Worm (Caenorhabditis elegans): ENCODE results near the gene pot-3.

DNA sequence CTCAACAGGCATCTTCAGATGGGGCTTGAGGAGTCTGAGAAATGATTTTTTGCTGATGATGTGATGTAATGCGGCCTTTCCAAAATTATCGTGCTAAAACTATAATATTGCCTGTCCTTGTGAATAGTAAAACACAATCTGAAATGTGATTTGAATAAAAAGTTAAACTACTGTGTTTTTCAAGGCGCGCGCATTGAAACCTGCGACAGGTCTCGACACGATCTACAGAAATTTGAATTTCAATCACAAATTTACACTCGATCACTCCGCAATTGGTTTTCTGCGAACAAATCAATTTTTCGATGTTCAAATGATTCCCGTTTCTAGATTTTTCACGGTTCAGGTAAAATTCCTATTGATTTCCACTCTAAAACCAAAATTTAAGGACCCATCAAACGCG is 24.3 kb upstream of the pot-3 start, which contains the start of gene toca-2:
- TF ChIP-seq unc-86 (tag; optimal IDR thresholded peaks at IDR 0.05): no peak
- no peak for TF ChIP-seq dmd-4 (tag; optimal IDR thresholded peaks at IDR 0.05; ENCODE audit: borderline replicate concordance)
- TF ChIP-seq pha-4 (tag; optimal IDR thresholded peaks at IDR 0.05): no peak
- TF ChIP-seq F13H6.1 (tag; optimal IDR thresholded peaks at IDR 0.05): no peak
- no peak for TF ChIP-seq ama-1 (optimal IDR thresholded peaks at IDR 0.05)
- TF ChIP-seq fkh-10 (GFP tag; optimal IDR thresholded peaks at IDR 0.05): no peak
- TF ChIP-seq ceh-45 (GFP tag; IDR thresholded peaks at IDR 0.05): no peak
